Fruit fly (Drosophila melanogaster) S2 (cell line): ENCODE measurements around the gene Fer1.

ENCODE experiments used
- CG8478 ChIP-seq: fragments of >200 bp; optimal IDR thresholded peaks from 2 replicates; lab custom pipeline; 2018
- CTCF ChIP-seq, 2 experiments: fragments of >200 bp; optimal IDR thresholded peaks; 2 replicates each; lab custom pipeline; 2018

The Fer1 gene

dm6 chr3R:7107713-7108588 is 28.1 kb upstream of the Fer1 start:
- TF ChIP-seq CTCF (optimal IDR thresholded peaks at IDR 0.05; lab: Kevin White, UChicago) (no peak), CG8478 (lab: Kevin White, UChicago) (no peak)

dm6 chr3R:7108589-7109312 is 27.3 kb upstream of the Fer1 start:
- no peak for TF ChIP-seq CG8478 (lab: Kevin White, UChicago)
- no peak for TF ChIP-seq CTCF (optimal IDR thresholded peaks at IDR 0.05; lab: Kevin White, UChicago)

dm6 chr3R:7109760-7110303 is 26.2 kb upstream of the Fer1 start:
- TF ChIP-seq CG8478 (lab: Kevin White, UChicago) = no peak
- no peak for TF ChIP-seq CTCF (optimal IDR thresholded peaks at IDR 0.05; lab: Kevin White, UChicago)

- no peak for TF ChIP-seq CTCF (optimal IDR thresholded peaks at IDR 0.05; lab: Kevin White, UChicago)
- no peak for TF ChIP-seq CG8478 (lab: Kevin White, UChicago)
Measured at dm6 chr3R:7111206-7111858, 24.7 kb upstream of the Fer1 start.

- TF ChIP-seq CG8478 (lab: Kevin White, UChicago) (no peak), CTCF (optimal IDR thresholded peaks at IDR 0.05; lab: Kevin White, UChicago) (no peak)
Measured at dm6 chr3R:7112977-7113376, 23.0 kb upstream of the Fer1 start.

dm6 chr3R:7116511-7116910 is 19.5 kb upstream of the Fer1 start:
- TF ChIP-seq CG8478 (lab: Kevin White, UChicago) (no peak), CTCF (optimal IDR thresholded peaks at IDR 0.05; lab: Kevin White, UChicago) (no peak)

dm6 chr3R:7117590-7117989 is 18.4 kb upstream of the Fer1 start, which contains the start of gene Mlp84B:
TSS of gene Mlp84B (minus strand) at chr3R:7117732.
- TF ChIP-seq CG8478 (lab: Kevin White, UChicago) = no peak
- no peak for TF ChIP-seq CTCF (optimal IDR thresholded peaks at IDR 0.05; lab: Kevin White, UChicago)

dm6 chr3R:7122172-7123072 is 13.6 kb upstream of the Fer1 start:
- TF ChIP-seq CTCF (optimal IDR thresholded peaks at IDR 0.05; lab: Kevin White, UChicago) (no peak), CG8478 (lab: Kevin White, UChicago) (no peak)

- no peak for TF ChIP-seq CTCF (optimal IDR thresholded peaks at IDR 0.05; lab: Kevin White, UChicago)
- no peak for TF ChIP-seq CG8478 (lab: Kevin White, UChicago)
Measured at dm6 chr3R:7123073-7123572, 12.9 kb upstream of the Fer1 start.

- TF ChIP-seq CG8478 (lab: Kevin White, UChicago) (no peak), CTCF (optimal IDR thresholded peaks at IDR 0.05; lab: Kevin White, UChicago) (no peak)
Measured at dm6 chr3R:7123699-7124098, 12.3 kb upstream of the Fer1 start.

dm6 chr3R:7124109-7124639 is 11.8 kb upstream of the Fer1 start, which contains the start of the genes Alh and CG10098:
TSS of gene Alh (minus strand) at chr3R:7124185.
TSS of gene CG10098 (plus strand) at chr3R:7124548.
- TF ChIP-seq CTCF (optimal IDR thresholded peaks at IDR 0.05; lab: Kevin White, UChicago) (peak in 1 of 2 experiments; percentile 21), CG8478 (lab: Kevin White, UChicago) (no peak)

dm6 chr3R:7127966-7128365 is 8.0 kb upstream of the Fer1 start, which contains the start of gene CG10068:
TSS of gene CG10068 (minus strand) at chr3R:7128027.
- TF ChIP-seq CG8478 (lab: Kevin White, UChicago) = no peak
- no peak for TF ChIP-seq CTCF (optimal IDR thresholded peaks at IDR 0.05; lab: Kevin White, UChicago)
